Fruit fly (Drosophila melanogaster) whole organism, embryonic: Measurements from ENCODE around the gene tbc.
A peak's percentile ranks its signal among the peaks of the same experiment; 100 is the strongest.

ENCODE experiments used
- CG10267 ChIP-seq: fragments of 200-800 bp; sonication (Bioruptor generic); optimal IDR thresholded peaks from 2 replicates; lab custom pipeline; 2018; ENCODE audit warnings: missing biosample characterization, mild to moderate bottlenecking, missing genetic modification characterization, moderate library complexity
- CG10274 ChIP-seq: fragments of 200-800 bp; sonication (Bioruptor generic); optimal IDR thresholded peaks from 3 replicates; lab custom pipeline; 2017; ENCODE audit warnings: missing biosample characterization, mild to moderate bottlenecking, missing genetic modification characterization
- CG10366 ChIP-seq: fragments of 200-800 bp; sonication (Bioruptor generic); IDR thresholded peaks from 2 replicates; pipeline ENCODE4 v1.3.6; 2022; ENCODE audit warnings: missing biosample characterization, missing genetic modification characterization
- CG10654 ChIP-seq: fragments of 200-800 bp; sonication (Bioruptor generic); optimal IDR thresholded peaks from 2 replicates; lab custom pipeline; 2016; ENCODE audit warnings: missing biosample characterization, missing genetic modification characterization
- CG10959 ChIP-seq: fragments of 200-800 bp; sonication (Bioruptor generic); IDR thresholded peaks from 2 replicates; pipeline ENCODE4 v1.3.6; 2022; ENCODE audit warnings: missing biosample characterization, missing genetic modification characterization
- CG12071 ChIP-seq: fragments of 200-800 bp; sonication (Bioruptor generic); optimal IDR thresholded peaks from 3 replicates; lab custom pipeline; 2018; ENCODE audit warnings: missing biosample characterization, mild to moderate bottlenecking, missing genetic modification characterization
- CG12391 ChIP-seq: fragments of 200-800 bp; sonication (Bioruptor generic); optimal IDR thresholded peaks from 3 replicates; lab custom pipeline; 2018; ENCODE audit warnings: missing biosample characterization, mild to moderate bottlenecking, missing genetic modification characterization, moderate library complexity
- CG13894 ChIP-seq: fragments of 200-800 bp; sonication (Bioruptor generic); optimal IDR thresholded peaks from 3 replicates; lab custom pipeline; 2018; ENCODE audit warnings: missing biosample characterization, mild to moderate bottlenecking, missing genetic modification characterization, moderate library complexity
- CG15073 ChIP-seq: fragments of 200-800 bp; sonication (Bioruptor generic); optimal IDR thresholded peaks from 2 replicates; lab custom pipeline; 2016; ENCODE audit warnings: missing biosample characterization, missing genetic modification characterization
- CG17359 ChIP-seq: fragments of 200-800 bp; sonication (Bioruptor generic); optimal IDR thresholded peaks from 3 replicates; lab custom pipeline; 2018; ENCODE audit warnings: missing biosample characterization, mild to moderate bottlenecking, missing genetic modification characterization, moderate library complexity
- CG17829 ChIP-seq: fragments of 200-800 bp; optimal IDR thresholded peaks from 2 replicates; lab custom pipeline; 2019; ENCODE audit warnings: missing biosample characterization, mild to moderate bottlenecking, missing genetic modification characterization, moderate library complexity
- CG18476 ChIP-seq: fragments of 200-800 bp; sonication (Bioruptor generic); optimal IDR thresholded peaks from 2 replicates; lab custom pipeline; 2016; ENCODE audit warnings: missing biosample characterization, mild to moderate bottlenecking, missing genetic modification characterization
- CG2202 ChIP-seq: fragments of 200-800 bp; sonication (Bioruptor generic); optimal IDR thresholded peaks from 2 replicates; lab custom pipeline; 2018; ENCODE audit warnings: missing biosample characterization, mild to moderate bottlenecking, missing genetic modification characterization
- CG3065 ChIP-seq: fragments of 200-800 bp; sonication (Bioruptor generic); optimal IDR thresholded peaks from 2 replicates; lab custom pipeline; 2016; ENCODE audit warnings: missing biosample characterization, missing genetic modification characterization
- CG32767 ChIP-seq: fragments of 200-800 bp; sonication (Bioruptor generic); IDR thresholded peaks from 2 replicates; pipeline ENCODE4 v1.3.6; 2022; ENCODE audit warnings: missing biosample characterization, missing genetic modification characterization
- CG32772 ChIP-seq: fragments of 200-800 bp; sonication (Bioruptor generic); IDR thresholded peaks from 2 replicates; pipeline ENCODE4 v1.3.6; 2022; ENCODE audit warnings: missing biosample characterization, missing genetic modification characterization
- CG34376 ChIP-seq: fragments of 200-800 bp; sonication (Bioruptor generic); optimal IDR thresholded peaks from 2 replicates; lab custom pipeline; 2018; ENCODE audit warnings: missing biosample characterization, mild to moderate bottlenecking, missing genetic modification characterization
- CG4617 ChIP-seq: fragments of 200-800 bp; sonication (Bioruptor generic); optimal IDR thresholded peaks from 3 replicates; lab custom pipeline; 2016; ENCODE audit warnings: missing biosample characterization, missing genetic modification characterization, borderline replicate concordance
- CG4820 ChIP-seq: fragments of 200-800 bp; sonication (Bioruptor generic); optimal IDR thresholded peaks from 3 replicates; lab custom pipeline; 2016; ENCODE audit warnings: missing biosample characterization, missing genetic modification characterization
- CG6683 ChIP-seq: fragments of 200-800 bp; sonication (Bioruptor generic); optimal IDR thresholded peaks from 2 replicates; lab custom pipeline; 2017; ENCODE audit warnings: missing biosample characterization, mild to moderate bottlenecking, missing genetic modification characterization, missing genetic modification reagents
- CG8290 ChIP-seq, 3 experiments: fragments of 200-800 bp; sonication (Bioruptor generic); optimal IDR thresholded peaks; 2 replicates each; lab custom pipeline; 2016 to 2019; ENCODE audit warnings: missing biosample characterization in 3 of 3, missing genetic modification characterization in 3 of 3, mild to moderate bottlenecking in 2 of 3, moderate library complexity in 1 of 3
- CG9932 ChIP-seq: fragments of 200-800 bp; sonication (Bioruptor generic); IDR thresholded peaks from 2 replicates; pipeline ENCODE4 v1.3.6; 2022; ENCODE audit warnings: missing biosample characterization, missing genetic modification characterization
- D ChIP-seq, 2 experiments: fragments of 200-800 bp in 1 of 2; fragments of >200 bp in 1 of 2; sonication (Bioruptor generic) in 1 of 2; optimal IDR thresholded peaks; 2 replicates in 1 of 2; 3 replicates in 1 of 2; lab custom pipeline; 2017; ENCODE audit warnings: mild to moderate bottlenecking in 1 of 2, missing biosample characterization in 1 of 2, missing genetic modification characterization in 1 of 2, missing genetic modification reagents in 1 of 2
- Dad ChIP-seq: fragments of 200-800 bp; sonication (Bioruptor generic); optimal IDR thresholded peaks from 3 replicates; lab custom pipeline; 2016; ENCODE audit warnings: missing biosample characterization, missing genetic modification characterization
- HLHmδ ChIP-seq: fragments of 200-800 bp; sonication (Bioruptor generic); optimal IDR thresholded peaks from 2 replicates; lab custom pipeline; 2018; ENCODE audit warnings: missing biosample characterization, mild to moderate bottlenecking, missing genetic modification characterization, moderate library complexity
- NfI ChIP-seq: fragments of 200-800 bp; sonication (Bioruptor generic); optimal IDR thresholded peaks from 3 replicates; lab custom pipeline; 2018; ENCODE audit warnings: missing biosample characterization, mild to moderate bottlenecking, missing genetic modification characterization, moderate library complexity
- Ravus ChIP-seq: fragments of 200-800 bp; sonication (Bioruptor generic); IDR thresholded peaks from 2 replicates; pipeline ENCODE4 v1.3.6; 2022; ENCODE audit warnings: missing biosample characterization, missing genetic modification characterization
- Sin3A ChIP-seq: fragments of >200 bp; optimal IDR thresholded peaks from 2 replicates; lab custom pipeline; 2018
- Sox100B ChIP-seq: fragments of 200-800 bp; sonication (Bioruptor generic); optimal IDR thresholded peaks from 3 replicates; lab custom pipeline; 2018; ENCODE audit warnings: missing biosample characterization, mild to moderate bottlenecking, missing genetic modification characterization
- Sry-δ ChIP-seq: fragments of 200-800 bp; sonication (Bioruptor generic); optimal IDR thresholded peaks from 2 replicates; lab custom pipeline; 2016; ENCODE audit warnings: missing biosample characterization, missing genetic modification characterization
- Xbp1 ChIP-seq: fragments of 200-800 bp; sonication (Bioruptor generic); optimal IDR thresholded peaks from 3 replicates; lab custom pipeline; 2016; ENCODE audit warnings: missing biosample characterization, mild to moderate bottlenecking, missing genetic modification characterization
- caup ChIP-seq: fragments of 200-800 bp; sonication (Bioruptor generic); optimal IDR thresholded peaks from 3 replicates; lab custom pipeline; 2017; ENCODE audit warnings: missing biosample characterization, mild to moderate bottlenecking, missing genetic modification characterization, moderate library complexity; ENCODE audit not compliant: severe bottlenecking
- dmrt11E ChIP-seq: fragments of 200-800 bp; sonication (Bioruptor generic); optimal IDR thresholded peaks from 3 replicates; lab custom pipeline; 2018; ENCODE audit warnings: missing biosample characterization, mild to moderate bottlenecking, missing genetic modification characterization, moderate library complexity
- dysf ChIP-seq: fragments of 200-800 bp; sonication (Bioruptor generic); IDR thresholded peaks from 3 replicates; pipeline ENCODE4 v1.3.6; 2022; ENCODE audit warnings: missing biosample characterization, missing genetic modification characterization
- gfzf ChIP-seq: fragments of 200-800 bp; sonication (Bioruptor generic); optimal IDR thresholded peaks from 2 replicates; lab custom pipeline; 2016; ENCODE audit warnings: missing biosample characterization, mild to moderate bottlenecking, missing genetic modification characterization, moderate library complexity
- grau ChIP-seq: fragments of 200-800 bp; optimal IDR thresholded peaks from 3 replicates; lab custom pipeline; 2019; ENCODE audit warnings: missing biosample characterization, mild to moderate bottlenecking, missing genetic modification characterization, moderate library complexity
- gsb-n ChIP-seq: fragments of 200-800 bp; sonication (Bioruptor generic); optimal IDR thresholded peaks from 3 replicates; lab custom pipeline; 2018; ENCODE audit warnings: missing biosample characterization, mild to moderate bottlenecking, missing genetic modification characterization
- h ChIP-seq: fragments of >200 bp; optimal IDR thresholded peaks from 2 replicates; lab custom pipeline; 2017
- jumu ChIP-seq: fragments of 200-800 bp; sonication (Bioruptor generic); optimal IDR thresholded peaks from 3 replicates; lab custom pipeline; 2016; ENCODE audit warnings: missing biosample characterization, missing genetic modification characterization
- kay ChIP-seq: fragments of 200-800 bp; sonication (Bioruptor generic); optimal IDR thresholded peaks from 2 replicates; lab custom pipeline; 2016; ENCODE audit warnings: missing biosample characterization, missing genetic modification characterization
- peb ChIP-seq: fragments of 200-800 bp; sonication (Bioruptor generic); IDR thresholded peaks from 2 replicates; pipeline ENCODE4 v1.3.6; 2022; ENCODE audit warnings: missing biosample characterization, missing genetic modification characterization
- pho ChIP-seq: fragments of 200-800 bp; sonication (Bioruptor generic); optimal IDR thresholded peaks from 2 replicates; lab custom pipeline; 2016; ENCODE audit warnings: missing biosample characterization, missing genetic modification characterization
- scrt ChIP-seq: fragments of 200-800 bp; sonication (Bioruptor generic); optimal IDR thresholded peaks from 2 replicates; lab custom pipeline; 2018; ENCODE audit warnings: missing biosample characterization, mild to moderate bottlenecking, missing genetic modification characterization, moderate library complexity
- ssp ChIP-seq: fragments of 200-800 bp; sonication (Bioruptor generic); IDR thresholded peaks from 2 replicates; pipeline ENCODE4 v1.3.6; 2022; ENCODE audit warnings: missing biosample characterization, missing genetic modification characterization
- tin ChIP-seq: fragments of 200-800 bp; sonication (Bioruptor generic); optimal IDR thresholded peaks from 3 replicates; lab custom pipeline; 2016; ENCODE audit warnings: missing biosample characterization, missing genetic modification characterization
- ttk ChIP-seq: fragments of 200-800 bp; sonication (Bioruptor generic); IDR thresholded peaks from 2 replicates; pipeline ENCODE4 v2.1.2; 2022; ENCODE audit warnings: missing biosample characterization, missing genetic modification characterization
- vnd ChIP-seq: fragments of 200-800 bp; sonication (Bioruptor generic); IDR thresholded peaks from 3 replicates; pipeline ENCODE4 v1.3.6; 2022; ENCODE audit warnings: missing biosample characterization, missing genetic modification characterization; ENCODE audit not compliant: partially characterized antibody
- zf30C ChIP-seq: fragments of 200-800 bp; sonication (Bioruptor generic); optimal IDR thresholded peaks from 3 replicates; lab custom pipeline; 2018; ENCODE audit warnings: missing biosample characterization, mild to moderate bottlenecking, missing genetic modification characterization
- zfh1 ChIP-seq: fragments of 200-800 bp; sonication (Bioruptor generic); IDR thresholded peaks from 3 replicates; pipeline ENCODE4 v1.3.6; 2022; ENCODE audit warnings: missing biosample characterization, missing genetic modification characterization

tbc gene

dm6 chrX:20502776-20503503 lies 53.8 kb downstream of the tbc start (continued):
- TF ChIP-seq CG9932 (GFP tag; lab: Robert Waterston, UW): no peak
- peak; percentile 42; the same call in 1 of the 2 replicates for TF ChIP-seq CG10366
- TF ChIP-seq Ravus (GFP tag; lab: Robert Waterston, UW): no peak
- no peak for TF ChIP-seq HLHmδ (GFP tag; lab: Kevin White, UChicago)
- no peak for TF ChIP-seq tin (GFP tag; lab: Kevin White, UChicago)
- no peak for TF ChIP-seq CG4617
- TF ChIP-seq NfI (GFP tag; lab: Kevin White, UChicago): no peak
- TF ChIP-seq CG15073 (GFP tag; lab: Kevin White, UChicago): no peak
- no peak for TF ChIP-seq CG32767 (GFP tag; lab: Robert Waterston, UW)
- peak; percentile 38 for TF ChIP-seq Sox100B (GFP tag; lab: Kevin White, UChicago)
- TF ChIP-seq CG6683 (GFP tag; lab: Kevin White, UChicago): peak; percentile 1
- TF ChIP-seq CG34376: peak; percentile 53
- TF ChIP-seq caup (GFP tag; lab: Kevin White, UChicago): peak; percentile 30
- TF ChIP-seq peb (GFP tag; lab: Robert Waterston, UW): no peak
- no peak for TF ChIP-seq Sin3A (lab: Kevin White, UChicago)
- TF ChIP-seq CG17359 (tag; lab: Kevin White, UChicago): peak; percentile 42
- TF ChIP-seq CG10959 (GFP tag; lab: Robert Waterston, UW): no peak
- TF ChIP-seq dysf (GFP tag; lab: Robert Waterston, UW): peak; percentile 56; the same call in 2 of the 3 replicates
- no peak for TF ChIP-seq CG3065 (GFP tag; lab: Kevin White, UChicago)
- TF ChIP-seq CG17829: no peak
- TF ChIP-seq gsb-n (tag; lab: Kevin White, UChicago): no peak
- TF ChIP-seq CG2202: no peak
- TF ChIP-seq vnd (GFP tag; lab: Robert Waterston, UW): no peak
- no peak for TF ChIP-seq zfh1 (GFP tag; lab: Robert Waterston, UW)
- no peak for TF ChIP-seq CG18476
- TF ChIP-seq CG8290 (GFP tag; optimal IDR thresholded peaks at IDR 0.05; lab: Kevin White, UChicago): peak; percentile 97
- TF ChIP-seq CG8290 (tag; optimal IDR thresholded peaks at IDR 0.05; lab: Kevin White, UChicago): peak; percentile 92 to 97
- TF ChIP-seq D (optimal IDR thresholded peaks at IDR 0.05; lab: Kevin White, UChicago): no peak
- TF ChIP-seq D (GFP tag; optimal IDR thresholded peaks at IDR 0.05; lab: Kevin White, UChicago): peak; percentile 31
- TF ChIP-seq CG4820: no peak
- TF ChIP-seq pho: peak; percentile 14
- TF ChIP-seq dmrt11E: no peak
- peak; percentile 18 for TF ChIP-seq CG10267 (tag; lab: Kevin White, UChicago)
- TF ChIP-seq gfzf (GFP tag; lab: Kevin White, UChicago): no peak
- TF ChIP-seq ttk (GFP tag; lab: Robert Waterston, UW): peak; percentile 26; the same call in 1 of the 2 replicates
- TF ChIP-seq zf30C: no peak
- peak; percentile 1 for TF ChIP-seq CG10274 (GFP tag; lab: Kevin White, UChicago)
- TF ChIP-seq CG12071 (GFP tag; lab: Kevin White, UChicago): no peak
- no peak for TF ChIP-seq kay (GFP tag; lab: Kevin White, UChicago)
- TF ChIP-seq CG12391 (tag; lab: Kevin White, UChicago): peak; percentile 29
- TF ChIP-seq Xbp1 (GFP tag; lab: Kevin White, UChicago): peak; percentile 21
- peak; percentile 38 for TF ChIP-seq scrt (GFP tag; lab: Kevin White, UChicago)
- TF ChIP-seq CG13894 (tag; lab: Kevin White, UChicago): peak; percentile 1
- TF ChIP-seq h (lab: Kevin White, UChicago): no peak
- TF ChIP-seq CG10654: no peak
- TF ChIP-seq grau (tag; lab: Kevin White, UChicago): peak; percentile 59
- no peak for TF ChIP-seq ssp
- TF ChIP-seq Dad (GFP tag; lab: Kevin White, UChicago): no peak
- peak; percentile 17; the same call in 1 of the 2 replicates for TF ChIP-seq CG32772
- TF ChIP-seq jumu (GFP tag; lab: Kevin White, UChicago): no peak
- no peak for TF ChIP-seq Sry-δ (GFP tag; lab: Kevin White, UChicago)
